Worm (Caenorhabditis elegans): ENCODE measurements around the gene T23B5.3.
"Not testable (repeated sequence)": the region's sequence is repeated elsewhere in the genome, so short reads cannot be mapped to it uniquely, and the experiment has no call there.

ce11 chrIV:12677137-12677536 lies 11.3 kb upstream of the T23B5.3 start, which contains the start of gene T23B5.6:
- TF ChIP-seq scrt-1 (GFP tag; IDR thresholded peaks at IDR 0.05); ama-1 (optimal IDR thresholded peaks at IDR 0.05); B0310.2 (tag; optimal IDR thresholded peaks at IDR 0.05); hnd-1 (tag; optimal IDR thresholded peaks at IDR 0.05); ceh-13 (GFP tag; optimal IDR thresholded peaks at IDR 0.05); hmg-4 (GFP tag; optimal IDR thresholded peaks at IDR 0.05); ets-7 (tag; optimal IDR thresholded peaks at IDR 0.05); hmbx-1 (tag; optimal IDR thresholded peaks at IDR 0.05); tbx-11 (GFP tag; IDR thresholded peaks at IDR 0.05); pes-1 (GFP tag; IDR thresholded peaks at IDR 0.05); tbx-37 (GFP tag; conservative IDR thresholded peaks at IDR 0.05); sea-1 (GFP tag; conservative IDR thresholded peaks at IDR 0.05): not testable (repeated sequence)
